Fruit fly (Drosophila melanogaster): ENCODE results near the gene CG10031.

The CG10031 gene

DNA sequence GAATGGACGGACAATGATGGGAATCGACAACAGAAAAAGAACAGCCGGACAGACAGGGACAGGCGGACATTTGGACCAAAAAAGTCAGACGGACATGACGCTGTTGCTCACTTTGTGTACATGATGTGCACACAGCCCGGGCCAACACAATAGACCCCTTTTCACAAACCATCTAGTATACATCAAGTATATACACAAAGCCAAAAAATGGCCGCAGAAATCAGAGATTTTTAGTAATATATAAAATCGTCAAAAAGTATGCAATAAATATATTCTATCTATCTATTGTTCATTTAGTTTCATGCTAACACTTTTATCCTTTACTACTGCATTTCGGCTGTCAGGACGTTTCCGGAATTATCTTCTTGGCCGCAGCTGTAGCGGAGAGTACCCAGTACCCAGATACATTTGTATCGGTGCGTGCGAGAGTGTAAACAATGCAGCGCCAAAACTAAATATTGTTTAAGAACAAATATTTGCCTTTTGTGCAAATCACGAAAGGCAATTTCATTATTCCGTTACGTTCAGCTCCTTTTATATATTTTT is 20.6 kb upstream of the CG10031 start:
- TF ChIP-seq cic (GFP tag; optimal IDR thresholded peaks at IDR 0.05) (no peak), CG5204 (GFP tag; optimal IDR thresholded peaks at IDR 0.05) (peak; percentile 5)

DNA sequence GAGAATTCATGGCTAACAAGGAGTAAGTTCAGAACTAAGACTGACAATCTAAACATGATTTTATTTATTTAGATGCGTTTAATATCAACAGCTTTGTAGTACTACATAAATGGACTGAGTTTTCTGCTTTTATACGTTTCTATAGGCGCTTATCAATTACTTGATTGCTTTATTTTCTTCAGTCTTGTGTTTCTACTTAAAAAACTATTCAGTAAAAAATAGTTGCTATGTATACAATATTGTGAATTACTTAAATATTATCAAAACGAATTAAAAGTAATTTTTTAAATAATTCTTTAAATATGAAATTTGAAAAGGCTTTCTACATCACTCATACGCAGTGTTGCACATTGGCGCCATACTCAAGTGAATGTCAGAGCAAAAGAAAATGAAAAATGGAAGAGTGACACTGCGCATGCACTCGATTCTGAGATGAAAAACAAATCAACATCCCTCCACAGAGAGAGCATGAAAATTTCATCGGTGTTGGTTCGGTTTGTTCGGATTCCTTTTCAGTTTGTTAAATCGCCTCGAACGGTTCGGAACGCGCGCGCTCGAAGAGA is 18.9 kb upstream of the CG10031 start, which contains the start of the genes lectin-24A and Shaw:
lectin-24A (minus strand) TSS at position 101 of the 563 bp plus-strand sequence.
Shaw (plus strand) TSS at position 513 of the 563 bp plus-strand sequence.
- no peak for TF ChIP-seq pad (GFP tag; optimal IDR thresholded peaks at IDR 0.05)
- TF ChIP-seq CG12768 (GFP tag; optimal IDR thresholded peaks at IDR 0.05), result no peak
- TF ChIP-seq bab1 (GFP tag; optimal IDR thresholded peaks at IDR 0.05), result no peak
- no peak for TF ChIP-seq CG7045 (GFP tag; optimal IDR thresholded peaks at IDR 0.05)
- TF ChIP-seq Crg-1 (GFP tag; optimal IDR thresholded peaks at IDR 0.05), result no peak
- no peak for TF ChIP-seq CG33017 (tag; optimal IDR thresholded peaks at IDR 0.05)
- TF ChIP-seq cic (GFP tag; optimal IDR thresholded peaks at IDR 0.05), result no peak
- TF ChIP-seq toe (GFP tag; optimal IDR thresholded peaks at IDR 0.05), result no peak
- no peak for TF ChIP-seq Clk (GFP tag; optimal IDR thresholded peaks at IDR 0.05)
- TF ChIP-seq tj (GFP tag; optimal IDR thresholded peaks at IDR 0.05), result no peak
- TF ChIP-seq CG7101 (tag; optimal IDR thresholded peaks at IDR 0.05), result no peak
- no peak for TF ChIP-seq Mnt (GFP tag; optimal IDR thresholded peaks at IDR 0.05)
- no peak for TF ChIP-seq CG1620 (GFP tag; optimal IDR thresholded peaks at IDR 0.05)
- TF ChIP-seq CG11617 (GFP tag; optimal IDR thresholded peaks at IDR 0.05), result no peak
- no peak for TF ChIP-seq kay (GFP tag; ENCODE audit: borderline replicate concordance)

DNA sequence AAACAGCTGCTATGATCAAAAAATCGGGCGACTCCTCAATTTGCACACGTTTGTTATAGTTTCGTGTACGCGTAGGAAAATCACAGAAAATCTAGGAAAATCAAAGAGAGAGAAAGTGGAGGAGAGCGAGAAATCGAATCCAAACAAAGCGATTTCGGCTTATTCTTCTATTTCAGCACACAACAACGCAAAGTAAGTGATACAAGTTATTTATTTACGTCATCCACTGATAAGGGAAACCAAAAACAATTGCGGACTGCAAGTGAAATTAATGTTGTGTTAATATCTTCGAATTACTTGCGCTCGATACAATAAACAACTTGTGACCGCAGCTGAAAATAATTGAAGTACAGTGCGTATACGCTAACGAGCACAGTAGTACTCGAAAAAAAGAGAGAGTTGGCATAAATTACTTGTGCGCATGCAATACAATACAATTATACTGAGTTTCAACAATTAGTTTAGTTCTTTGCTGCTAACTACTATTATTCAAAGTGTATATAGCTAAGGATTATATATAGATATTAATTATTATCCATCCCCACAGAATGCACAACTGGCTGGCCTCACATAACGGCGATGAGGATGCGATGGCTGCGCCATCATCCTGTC is 14.8 kb upstream of the CG10031 start:
- no peak for TF ChIP-seq tj (GFP tag; optimal IDR thresholded peaks at IDR 0.05)
- no peak for TF ChIP-seq CG12768 (GFP tag; optimal IDR thresholded peaks at IDR 0.05)
- no peak for TF ChIP-seq ovo (GFP tag; optimal IDR thresholded peaks at IDR 0.05)
- no peak for TF ChIP-seq CG33017 (tag; optimal IDR thresholded peaks at IDR 0.05)
- no peak for TF ChIP-seq CG14711 (tag; optimal IDR thresholded peaks at IDR 0.05)

DNA sequence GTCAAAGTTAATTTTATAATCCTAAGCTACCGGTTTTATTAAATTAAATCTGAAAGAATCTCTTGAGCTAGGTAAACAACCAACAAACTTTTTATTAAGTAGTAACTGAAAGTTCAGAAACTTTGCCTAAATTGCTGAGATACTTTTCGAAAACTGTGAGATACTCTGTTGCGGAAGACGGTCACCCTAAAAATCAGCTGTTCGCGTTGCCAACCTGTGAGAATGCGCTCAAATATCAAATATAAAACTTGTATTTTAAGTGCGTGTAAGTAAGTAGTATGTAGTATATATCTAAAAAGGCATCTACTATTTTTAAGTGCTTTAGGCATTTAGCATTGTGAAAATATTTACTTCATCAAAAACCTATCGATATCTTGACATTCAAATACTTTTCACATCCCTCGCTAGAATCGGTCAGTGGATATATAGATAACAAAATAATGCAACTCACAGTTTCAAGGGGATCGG is 14.1 kb upstream of the CG10031 start, which contains the start of the genes CG31955 and CG2818:
CG31955 (minus strand) TSS at position 157 of the 468 bp plus-strand sequence.
CG2818 (plus strand) TSS at position 412 of the 468 bp plus-strand sequence.
- TF ChIP-seq cnc (optimal IDR thresholded peaks at IDR 0.05) (no peak), Hr96 (GFP tag; optimal IDR thresholded peaks at IDR 0.05) (peak; percentile 52), CG14711 (tag; optimal IDR thresholded peaks at IDR 0.05) (peak; percentile 29), CG1620 (GFP tag; optimal IDR thresholded peaks at IDR 0.05) (peak; percentile 6), CG11617 (GFP tag; optimal IDR thresholded peaks at IDR 0.05) (peak; percentile 15), CG12768 (GFP tag; optimal IDR thresholded peaks at IDR 0.05) (no peak), toe (GFP tag; optimal IDR thresholded peaks at IDR 0.05) (peak; percentile 36), Mnt (GFP tag; optimal IDR thresholded peaks at IDR 0.05) (no peak), Clk (GFP tag; optimal IDR thresholded peaks at IDR 0.05) (no peak), CG5204 (GFP tag; optimal IDR thresholded peaks at IDR 0.05) (peak; percentile 55), kay (GFP tag; ENCODE audit: borderline replicate concordance) (peak; percentile 96), Crg-1 (GFP tag; optimal IDR thresholded peaks at IDR 0.05) (no peak), tj (GFP tag; optimal IDR thresholded peaks at IDR 0.05) (peak; percentile 35), CG7045 (GFP tag; optimal IDR thresholded peaks at IDR 0.05) (no peak), CG33017 (tag; optimal IDR thresholded peaks at IDR 0.05) (no peak), pad (GFP tag; optimal IDR thresholded peaks at IDR 0.05) (peak; percentile 95), cic (GFP tag; optimal IDR thresholded peaks at IDR 0.05) (no peak), ovo (GFP tag; optimal IDR thresholded peaks at IDR 0.05) (peak; percentile 31), CG7101 (tag; optimal IDR thresholded peaks at IDR 0.05) (no peak), bab1 (GFP tag; optimal IDR thresholded peaks at IDR 0.05) (no peak)

DNA sequence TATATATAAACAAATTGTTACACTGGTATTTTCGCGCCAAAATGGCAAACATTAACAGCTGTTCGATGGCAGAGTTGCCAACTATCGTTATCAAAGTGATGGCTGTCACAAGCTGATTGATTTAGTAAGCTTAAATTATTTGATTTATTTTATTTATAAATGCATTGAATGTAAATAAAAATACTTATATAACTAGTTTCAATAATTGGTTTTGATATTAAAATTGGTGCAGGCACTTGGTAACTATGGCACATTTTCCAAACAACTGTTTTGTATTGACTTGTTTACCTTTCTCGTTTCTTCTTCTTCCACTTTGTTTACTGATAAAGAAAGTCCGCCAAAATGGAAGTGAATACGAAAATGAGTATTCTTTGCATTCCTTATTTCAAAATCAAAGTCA is 12.8 kb upstream of the CG10031 start, which contains the start of gene cutlet:
cutlet (minus strand) TSS at position 84 of the 400 bp plus-strand sequence.
- TF ChIP-seq CG12768 (GFP tag; optimal IDR thresholded peaks at IDR 0.05), result no peak
- TF ChIP-seq pad (GFP tag; optimal IDR thresholded peaks at IDR 0.05), result peak; percentile 1
- peak; percentile 16 for TF ChIP-seq CG1620 (GFP tag; optimal IDR thresholded peaks at IDR 0.05)
- TF ChIP-seq CG7045 (GFP tag; optimal IDR thresholded peaks at IDR 0.05), result no peak
- no peak for TF ChIP-seq Hr96 (GFP tag; optimal IDR thresholded peaks at IDR 0.05)
- peak; percentile 32 for TF ChIP-seq bab1 (GFP tag; optimal IDR thresholded peaks at IDR 0.05)
- peak; percentile 90 for TF ChIP-seq CG14711 (tag; optimal IDR thresholded peaks at IDR 0.05)
- no peak for TF ChIP-seq tj (GFP tag; optimal IDR thresholded peaks at IDR 0.05)
- peak; percentile 87 for TF ChIP-seq kay (GFP tag; ENCODE audit: borderline replicate concordance)

DNA sequence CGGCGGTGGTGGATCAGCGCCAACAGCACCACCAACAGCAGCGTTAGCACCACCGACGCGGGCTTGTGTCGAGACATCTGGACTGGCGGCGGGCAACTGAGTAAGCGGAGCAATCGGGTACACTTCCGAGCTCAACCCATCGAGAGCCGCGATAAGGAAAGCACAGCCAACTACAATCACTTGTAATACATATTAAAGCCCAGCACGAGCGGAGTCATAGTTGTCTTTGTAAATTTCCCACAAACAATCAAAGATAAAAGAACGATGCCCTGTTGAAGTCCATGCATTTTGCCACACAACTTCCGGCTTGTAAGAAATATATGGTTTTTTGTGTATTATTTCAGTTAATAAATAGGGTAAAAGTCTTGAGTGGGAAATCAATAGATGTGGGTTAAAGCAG is 8.1 kb upstream of the CG10031 start, which contains the start of gene CG31777:
CG31777 (minus strand) TSS at position 101 of the 400 bp plus-strand sequence.
- TF ChIP-seq CG11617 (GFP tag; optimal IDR thresholded peaks at IDR 0.05) (no peak), CG33017 (tag; optimal IDR thresholded peaks at IDR 0.05) (no peak), CG7045 (GFP tag; optimal IDR thresholded peaks at IDR 0.05) (no peak), kay (GFP tag; ENCODE audit: borderline replicate concordance) (no peak), cic (GFP tag; optimal IDR thresholded peaks at IDR 0.05) (no peak), Crg-1 (GFP tag; optimal IDR thresholded peaks at IDR 0.05) (no peak), tj (GFP tag; optimal IDR thresholded peaks at IDR 0.05) (no peak), Hr96 (GFP tag; optimal IDR thresholded peaks at IDR 0.05) (no peak), pad (GFP tag; optimal IDR thresholded peaks at IDR 0.05) (no peak), bab1 (GFP tag; optimal IDR thresholded peaks at IDR 0.05) (no peak), CG7101 (tag; optimal IDR thresholded peaks at IDR 0.05) (no peak), CG14711 (tag; optimal IDR thresholded peaks at IDR 0.05) (no peak), cnc (optimal IDR thresholded peaks at IDR 0.05) (no peak), toe (GFP tag; optimal IDR thresholded peaks at IDR 0.05) (no peak), ovo (GFP tag; optimal IDR thresholded peaks at IDR 0.05) (no peak), CG12768 (GFP tag; optimal IDR thresholded peaks at IDR 0.05) (no peak), Clk (GFP tag; optimal IDR thresholded peaks at IDR 0.05) (no peak)
